Fruit fly (Drosophila melanogaster): ENCODE data around the gene tin.

The tin gene

DNA sequence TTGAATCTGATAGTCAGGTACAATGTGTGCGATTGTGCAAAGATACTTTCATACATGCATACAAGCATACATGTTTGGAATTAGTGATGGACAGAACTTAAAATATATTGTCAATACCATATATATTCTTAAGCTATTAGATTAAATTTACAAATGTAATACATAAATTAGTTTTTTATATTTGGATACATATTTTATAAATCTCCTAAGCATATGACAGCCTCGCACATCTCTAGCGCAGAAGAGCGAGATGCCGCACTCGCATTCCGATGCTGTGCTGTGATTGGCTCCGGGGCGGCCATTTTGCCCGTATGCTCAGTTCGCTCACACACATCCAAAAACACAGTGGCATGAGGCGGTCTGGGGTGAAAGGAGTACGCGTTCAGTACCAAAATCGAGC lies at the start of gene tin (continued):
- peak; percentile 61 for TF ChIP-seq Sry-δ (GFP tag; optimal IDR thresholded peaks at IDR 0.05)
- peak; percentile 93 for TF ChIP-seq Aef1 (GFP tag; IDR thresholded peaks at IDR 0.05)
- TF ChIP-seq run (tag; optimal IDR thresholded peaks at IDR 0.05), result peak; percentile 90
- no peak for TF ChIP-seq CG3163 (GFP tag; optimal IDR thresholded peaks at IDR 0.05)
- TF ChIP-seq lmd (GFP tag; IDR thresholded peaks at IDR 0.05), result peak; percentile 92; the same call in 1 of the 2 replicates
- peak; percentile 55 for TF ChIP-seq crol (GFP tag; IDR thresholded peaks at IDR 0.05)
- peak; percentile 30 to 67 for TF ChIP-seq chif (GFP tag; optimal IDR thresholded peaks at IDR 0.05)
- TF ChIP-seq CG1602 (GFP tag; optimal IDR thresholded peaks at IDR 0.05), result peak; percentile 92
- peak; percentile 92 for TF ChIP-seq Hmr (GFP tag; optimal IDR thresholded peaks at IDR 0.05)
- TF ChIP-seq ab (GFP tag; optimal IDR thresholded peaks at IDR 0.05), result no peak
- TF ChIP-seq CG2889 (GFP tag; IDR thresholded peaks at IDR 0.05), result peak; percentile 77
- peak; percentile 76 for TF ChIP-seq chn (GFP tag; optimal IDR thresholded peaks at IDR 0.05)
- peak; percentile 70 for TF ChIP-seq HLHmδ (GFP tag; optimal IDR thresholded peaks at IDR 0.05)
- peak; percentile 45; the same call in 1 of the 2 replicates for TF ChIP-seq ato (GFP tag; IDR thresholded peaks at IDR 0.05; ENCODE audit: partially characterized antibody)
- TF ChIP-seq nau (GFP tag; optimal IDR thresholded peaks at IDR 0.05), result peak; percentile 86
- peak; percentile 94 for TF ChIP-seq ken (GFP tag; IDR thresholded peaks at IDR 0.05)
- TF ChIP-seq fd64A (GFP tag; optimal IDR thresholded peaks at IDR 0.05), result peak; percentile 83
- TF ChIP-seq Nf-YA (GFP tag; IDR thresholded peaks at IDR 0.05), result peak; percentile 97
- TF ChIP-seq CG6791 (GFP tag; IDR thresholded peaks at IDR 0.05; ENCODE audit: partially characterized antibody), result peak; percentile 58; the same call in 1 of the 3 replicates
- TF ChIP-seq row (GFP tag; IDR thresholded peaks at IDR 0.05), result peak; percentile 98
- TF ChIP-seq CG1792 (GFP tag; optimal IDR thresholded peaks at IDR 0.05), result no peak
- peak; percentile 92 for TF ChIP-seq fd102C (GFP tag; optimal IDR thresholded peaks at IDR 0.05)
- peak; percentile 68 for TF ChIP-seq unc-4 (GFP tag; IDR thresholded peaks at IDR 0.05; ENCODE audit: partially characterized antibody)
- peak; percentile 47 for TF ChIP-seq mirr (GFP tag; optimal IDR thresholded peaks at IDR 0.05)
- TF ChIP-seq CG7839 (tag; optimal IDR thresholded peaks at IDR 0.05), result peak; percentile 93
- no peak for TF ChIP-seq dm (GFP tag; optimal IDR thresholded peaks at IDR 0.05)
- TF ChIP-seq tna (GFP tag; IDR thresholded peaks at IDR 0.05; ENCODE audit: partially characterized antibody), result peak; percentile 52; the same call in 1 of the 2 replicates
- peak; percentile 72; the same call in 1 of the 3 replicates for TF ChIP-seq C15 (GFP tag; IDR thresholded peaks at IDR 0.05)
- 0 out of 2 replicates have a peak, but pooled peaks have one; percentile 46 for TF ChIP-seq nerfin-2 (GFP tag; IDR thresholded peaks at IDR 0.05; ENCODE audit: partially characterized antibody)
- peak; percentile 82 for TF ChIP-seq kay (GFP tag; optimal IDR thresholded peaks at IDR 0.05)
- TF ChIP-seq pros (GFP tag; optimal IDR thresholded peaks at IDR 0.05), result peak; percentile 55
- peak; percentile 92 for TF ChIP-seq CG4424 (GFP tag; optimal IDR thresholded peaks at IDR 0.05)
- TF ChIP-seq CG17802 (tag; optimal IDR thresholded peaks at IDR 0.05), result peak; percentile 66
- peak; percentile 83 for TF ChIP-seq CG13123 (GFP tag; optimal IDR thresholded peaks at IDR 0.05)
- peak; percentile 95 for TF ChIP-seq Atf6 (GFP tag; IDR thresholded peaks at IDR 0.05)
- TF ChIP-seq E2f1 (GFP tag; IDR thresholded peaks at IDR 0.05), result peak; percentile 96
- no peak for TF ChIP-seq Doc2 (GFP tag; IDR thresholded peaks at IDR 0.05)
- peak; percentile 50 for TF ChIP-seq CG31365 (tag; optimal IDR thresholded peaks at IDR 0.05)
- TF ChIP-seq nerfin-1 (tag; optimal IDR thresholded peaks at IDR 0.05), result peak; percentile 98
- TF ChIP-seq Ssrp (tag; optimal IDR thresholded peaks at IDR 0.05), result peak; percentile 88
- TF ChIP-seq CG18764 (GFP tag; optimal IDR thresholded peaks at IDR 0.05), result peak; percentile 75
- peak; percentile 37 for TF ChIP-seq CTCF (GFP tag; optimal IDR thresholded peaks at IDR 0.05)
- TF ChIP-seq Med (GFP tag), result peak; percentile 93
- TF ChIP-seq sima (GFP tag; optimal IDR thresholded peaks at IDR 0.05), result no peak
- peak; percentile 92 for TF ChIP-seq PHDP (tag; optimal IDR thresholded peaks at IDR 0.05)
- TF ChIP-seq MTF-1 (GFP tag; optimal IDR thresholded peaks at IDR 0.05; ENCODE audit: borderline replicate concordance), result peak; percentile 85
- TF ChIP-seq CG10431 (GFP tag; optimal IDR thresholded peaks at IDR 0.05), result peak; percentile 67
- TF ChIP-seq hth (optimal IDR thresholded peaks at IDR 0.05), result no peak
- no peak for TF ChIP-seq pan (optimal IDR thresholded peaks at IDR 0.05)
- TF ChIP-seq pan (GFP tag; optimal IDR thresholded peaks at IDR 0.05 in 1 of 2, IDR thresholded peaks at IDR 0.05 in 1 of 2), result peak in 1 of 2 experiments; percentile 98
- peak; percentile 99 for TF ChIP-seq ci (GFP tag; IDR thresholded peaks at IDR 0.05)

Measured in whole organism, embryonic.